Fruit fly (Drosophila melanogaster) whole organism, embryonic: ENCODE data around the gene Cpr73D.

Source experiments
- CG10267 ChIP-seq: fragments of 200-800 bp; sonication (Bioruptor generic); optimal IDR thresholded peaks from 2 replicates; lab custom pipeline; 2018; ENCODE audit warnings: missing biosample characterization, mild to moderate bottlenecking, missing genetic modification characterization, moderate library complexity
- CG12155 ChIP-seq: fragments of 200-800 bp; sonication (Bioruptor generic); optimal IDR thresholded peaks from 3 replicates; lab custom pipeline; 2016; ENCODE audit warnings: missing biosample characterization, missing genetic modification characterization
- CG1233 ChIP-seq: fragments of 200-800 bp; sonication (Bioruptor generic); optimal IDR thresholded peaks from 4 replicates; lab custom pipeline; 2018; ENCODE audit warnings: missing biosample characterization, mild to moderate bottlenecking, missing genetic modification characterization
- CG14050 ChIP-seq: fragments of 200-800 bp; sonication (Bioruptor generic); IDR thresholded peaks from 3 replicates; pipeline ENCODE4 v1.3.6; 2022; ENCODE audit warnings: missing biosample characterization, missing genetic modification characterization
- CG15601 ChIP-seq: fragments of 200-800 bp; sonication (Bioruptor generic); optimal IDR thresholded peaks from 3 replicates; lab custom pipeline; 2019; ENCODE audit warnings: missing biosample characterization, mild to moderate bottlenecking, missing genetic modification characterization, moderate library complexity
- CG15696 ChIP-seq: fragments of 200-800 bp; sonication (Bioruptor generic); optimal IDR thresholded peaks from 2 replicates; lab custom pipeline; 2019; ENCODE audit warnings: missing biosample characterization, mild to moderate bottlenecking, missing genetic modification characterization, moderate library complexity
- CG16813 ChIP-seq: fragments of 200-800 bp; sonication (Bioruptor generic); IDR thresholded peaks from 3 replicates; pipeline ENCODE4 v1.3.6; 2022; ENCODE audit warnings: missing biosample characterization, missing genetic modification characterization; ENCODE audit not compliant: partially characterized antibody
- CG17829 ChIP-seq: fragments of 200-800 bp; optimal IDR thresholded peaks from 2 replicates; lab custom pipeline; 2019; ENCODE audit warnings: missing biosample characterization, mild to moderate bottlenecking, missing genetic modification characterization, moderate library complexity
- CG2129 ChIP-seq: fragments of 200-800 bp; sonication (Bioruptor generic); IDR thresholded peaks from 2 replicates; pipeline ENCODE4 v1.3.6; 2022; ENCODE audit warnings: missing biosample characterization, missing genetic modification characterization; ENCODE audit not compliant: partially characterized antibody
- CG30020 ChIP-seq: fragments of 200-800 bp; optimal IDR thresholded peaks from 2 replicates; lab custom pipeline; 2019; ENCODE audit warnings: missing biosample characterization, mild to moderate bottlenecking, missing genetic modification characterization, moderate library complexity
- CG32532 ChIP-seq: fragments of 200-800 bp; sonication (Bioruptor generic); IDR thresholded peaks from 2 replicates; pipeline ENCODE4 v1.3.6; 2022; ENCODE audit warnings: missing biosample characterization, missing genetic modification characterization
- CG3995 ChIP-seq: fragments of 200-800 bp; sonication (Bioruptor generic); optimal IDR thresholded peaks from 3 replicates; lab custom pipeline; 2016; ENCODE audit warnings: missing biosample characterization, missing genetic modification characterization
- CG4424 ChIP-seq: fragments of 200-800 bp; sonication (Bioruptor generic); optimal IDR thresholded peaks from 3 replicates; lab custom pipeline; 2016; ENCODE audit warnings: missing biosample characterization, missing genetic modification characterization
- CG4730 ChIP-seq: fragments of 200-800 bp; sonication (Bioruptor generic); IDR thresholded peaks from 2 replicates; pipeline ENCODE4 v1.3.6; 2022; ENCODE audit warnings: missing biosample characterization, missing genetic modification characterization
- CG6175 ChIP-seq: fragments of 200-800 bp; sonication (Bioruptor generic); IDR thresholded peaks from 3 replicates; pipeline ENCODE4 v1.3.6; 2022; ENCODE audit warnings: missing biosample characterization, missing genetic modification characterization
- CG7357 ChIP-seq: fragments of 200-800 bp; sonication (Bioruptor generic); IDR thresholded peaks from 3 replicates; pipeline ENCODE4 v1.3.6; 2022; ENCODE audit warnings: missing biosample characterization, missing genetic modification characterization
- CG7556 ChIP-seq: fragments of 200-800 bp; sonication (Bioruptor generic); optimal IDR thresholded peaks from 2 replicates; lab custom pipeline; 2017; ENCODE audit warnings: missing biosample characterization, mild to moderate bottlenecking, missing genetic modification characterization
- CG7963 ChIP-seq: fragments of 200-800 bp; sonication (Bioruptor generic); IDR thresholded peaks from 3 replicates; pipeline ENCODE4 v1.3.6; 2022; ENCODE audit warnings: missing biosample characterization, missing genetic modification characterization; ENCODE audit not compliant: partially characterized antibody
- CG8944 ChIP-seq: fragments of 200-800 bp; sonication (Bioruptor generic); optimal IDR thresholded peaks from 3 replicates; lab custom pipeline; 2016; ENCODE audit warnings: missing biosample characterization, missing genetic modification characterization
- Camta ChIP-seq: fragments of 200-800 bp; sonication (Bioruptor generic); optimal IDR thresholded peaks from 2 replicates; lab custom pipeline; 2016; ENCODE audit warnings: missing biosample characterization, missing genetic modification characterization
- Dad ChIP-seq: fragments of 200-800 bp; sonication (Bioruptor generic); optimal IDR thresholded peaks from 3 replicates; lab custom pipeline; 2016; ENCODE audit warnings: missing biosample characterization, missing genetic modification characterization
- Doc2 ChIP-seq: fragments of 200-800 bp; sonication (Bioruptor generic); IDR thresholded peaks from 2 replicates; pipeline ENCODE4 v1.3.6; 2022; ENCODE audit warnings: missing biosample characterization, missing genetic modification characterization
- Dref ChIP-seq: fragments of 200-800 bp; sonication (Bioruptor generic); IDR thresholded peaks from 2 replicates; pipeline ENCODE4 v1.3.6; 2022; ENCODE audit warnings: missing biosample characterization, missing genetic modification characterization
- Ets65A ChIP-seq: fragments of 200-800 bp; sonication (Bioruptor generic); peaks from one replicate; lab custom pipeline; 2016; ENCODE audit warnings: missing biosample characterization, missing genetic modification characterization
- Hmx ChIP-seq: fragments of 200-800 bp; sonication (Bioruptor generic); optimal IDR thresholded peaks from 2 replicates; lab custom pipeline; 2016; ENCODE audit warnings: missing biosample characterization, missing genetic modification characterization
- Hsf ChIP-seq: fragments of 200-800 bp; sonication (Bioruptor generic); optimal IDR thresholded peaks from 3 replicates; lab custom pipeline; 2016; ENCODE audit warnings: missing biosample characterization, missing genetic modification characterization
- Jarid2 ChIP-seq: fragments of 200-800 bp; sonication (Bioruptor generic); optimal IDR thresholded peaks from 3 replicates; lab custom pipeline; 2017; ENCODE audit warnings: mild to moderate bottlenecking, missing biosample characterization, missing genetic modification reagents, missing genetic modification characterization
- Max ChIP-seq: fragments of 200-800 bp; sonication (Bioruptor generic); optimal IDR thresholded peaks from 2 replicates; lab custom pipeline; 2016; ENCODE audit warnings: missing biosample characterization, mild to moderate bottlenecking, missing genetic modification characterization
- Mrtf ChIP-seq: fragments of 200-800 bp; sonication (Bioruptor generic); IDR thresholded peaks from 3 replicates; pipeline ENCODE4 v1.3.6; 2022; ENCODE audit warnings: missing biosample characterization, missing genetic modification characterization
- NFAT ChIP-seq: fragments of 200-800 bp; sonication (Bioruptor generic); IDR thresholded peaks from 2 replicates; pipeline ENCODE4 v1.3.6; 2022; ENCODE audit warnings: missing biosample characterization, missing genetic modification characterization
- Nf-YB ChIP-seq: fragments of 200-800 bp; sonication (Bioruptor generic); optimal IDR thresholded peaks from 3 replicates; lab custom pipeline; 2019; ENCODE audit warnings: missing biosample characterization, mild to moderate bottlenecking, missing genetic modification characterization, moderate library complexity
- Ptx1 ChIP-seq: fragments of 200-800 bp; sonication (Bioruptor generic); IDR thresholded peaks from 2 replicates; pipeline ENCODE4 v1.3.6; 2022; ENCODE audit warnings: missing biosample characterization, missing genetic modification characterization
- Rx ChIP-seq: fragments of 200-800 bp; sonication (Bioruptor generic); IDR thresholded peaks from 2 replicates; pipeline ENCODE4 v1.3.6; 2022; ENCODE audit warnings: missing biosample characterization, missing genetic modification characterization
- Six4 ChIP-seq: fragments of 200-800 bp; sonication (Bioruptor generic); optimal IDR thresholded peaks from 2 replicates; lab custom pipeline; 2016; ENCODE audit warnings: missing biosample characterization, missing genetic modification characterization
- Sry-β ChIP-seq: fragments of 200-800 bp; sonication (Bioruptor generic); optimal IDR thresholded peaks from 2 replicates; lab custom pipeline; 2018; ENCODE audit warnings: missing biosample characterization, mild to moderate bottlenecking, missing genetic modification characterization, moderate library complexity
- gfzf ChIP-seq: fragments of 200-800 bp; sonication (Bioruptor generic); optimal IDR thresholded peaks from 2 replicates; lab custom pipeline; 2016; ENCODE audit warnings: missing biosample characterization, mild to moderate bottlenecking, missing genetic modification characterization, moderate library complexity
- gsb ChIP-seq: fragments of 200-800 bp; sonication (Bioruptor generic); IDR thresholded peaks from 2 replicates; pipeline ENCODE4 v1.3.6; 2022; ENCODE audit warnings: missing biosample characterization, missing genetic modification characterization
- hth ChIP-seq: fragments of >200 bp; optimal IDR thresholded peaks from 2 replicates; lab custom pipeline; 2017; ENCODE audit warnings: inconsistent platforms
- kah ChIP-seq: fragments of 200-800 bp; sonication (Bioruptor generic); optimal IDR thresholded peaks from 2 replicates; lab custom pipeline; 2018; ENCODE audit warnings: missing biosample characterization, mild to moderate bottlenecking, missing genetic modification characterization
- lola ChIP-seq, 3 experiments: fragments of >200 bp in 2 of 3; fragments of 200-800 bp in 1 of 3; sonication (Bioruptor generic) in 1 of 3; optimal IDR thresholded peaks; 2 replicates each; lab custom pipeline; 2017 to 2019; ENCODE audit warnings: missing biosample characterization in 3 of 3, missing genetic modification characterization in 3 of 3, mild to moderate bottlenecking in 1 of 3, moderate library complexity in 1 of 3
- luna ChIP-seq: fragments of 200-800 bp; sonication (Bioruptor generic); optimal IDR thresholded peaks from 2 replicates; lab custom pipeline; 2016; ENCODE audit warnings: missing biosample characterization, missing genetic modification characterization
- onecut ChIP-seq: fragments of 200-800 bp; sonication (Bioruptor generic); IDR thresholded peaks from 2 replicates; pipeline ENCODE4 v1.3.6; 2022; ENCODE audit warnings: missing biosample characterization, missing genetic modification characterization
- pan ChIP-seq, 4 experiments: fragments of >200 bp in 3 of 4; fragments of 200-800 bp in 1 of 4; sonication (Bioruptor generic) in 1 of 4; optimal IDR thresholded peaks in 3 of 4; IDR thresholded peaks in 1 of 4; 2 replicates each; pipeline versions ENCODE4 v1.3.6 to Lab custom; 2017 to 2022; ENCODE audit warnings: missing biosample characterization in 2 of 4, missing genetic modification characterization in 2 of 4, mixed read lengths in 1 of 4
- pum ChIP-seq: fragments of 200-800 bp; sonication (Bioruptor generic); optimal IDR thresholded peaks from 2 replicates; lab custom pipeline; 2016; ENCODE audit warnings: missing biosample characterization, missing genetic modification characterization
- repo ChIP-seq: fragments of 200-800 bp; sonication (Bioruptor generic); optimal IDR thresholded peaks from 2 replicates; lab custom pipeline; 2016; ENCODE audit warnings: missing biosample characterization, missing genetic modification characterization
- stc ChIP-seq: fragments of 200-800 bp; sonication (Bioruptor generic); IDR thresholded peaks from 2 replicates; pipeline ENCODE4 v1.3.6; 2022; ENCODE audit warnings: missing biosample characterization, missing genetic modification characterization

Gene Cpr73D

DNA sequence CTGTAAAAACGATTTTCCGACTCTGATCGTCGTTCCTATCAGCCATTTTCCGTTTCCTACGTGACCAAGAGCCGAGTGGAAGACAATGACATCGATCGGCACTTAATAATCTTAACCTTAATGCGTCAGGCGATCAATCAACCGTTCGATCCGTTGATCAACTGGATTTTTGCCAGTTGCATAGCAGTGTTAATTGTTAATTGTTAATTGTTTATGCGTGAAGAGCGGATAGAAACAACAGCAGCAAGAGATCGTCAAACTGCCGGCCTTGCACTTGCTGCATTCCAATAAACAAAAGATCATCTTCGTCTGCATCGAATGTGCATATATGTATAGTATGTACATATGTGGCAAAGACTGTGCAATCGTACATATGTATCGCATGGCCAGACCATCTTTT, 31.0 kb upstream of the Cpr73D start (continued):
- TF ChIP-seq CG7357 (GFP tag; lab: Robert Waterston, UW) = no peak
- no peak for TF ChIP-seq lola (GFP tag; optimal IDR thresholded peaks at IDR 0.05; lab: Kevin White, UChicago)
- TF ChIP-seq, all 482 proteins: peak for 0

DNA sequence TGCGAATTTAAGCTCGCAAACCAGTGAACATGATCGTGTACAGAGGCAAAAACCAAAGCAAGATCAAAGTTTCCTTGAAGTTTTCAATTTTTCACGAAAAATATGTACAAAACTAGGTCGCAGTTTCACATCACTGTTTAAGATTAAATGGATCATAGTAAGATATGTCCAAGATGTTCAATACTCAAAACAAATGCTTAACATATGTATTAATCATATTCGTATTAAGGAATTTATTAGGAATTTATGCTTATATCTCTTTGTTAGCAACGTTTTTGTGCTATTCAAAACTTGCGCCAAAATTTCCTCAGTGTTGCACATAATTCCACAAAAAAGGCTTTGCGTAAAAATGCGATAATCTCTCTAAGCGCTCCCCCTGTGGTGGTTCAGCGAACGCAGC, 29.9 kb upstream of the Cpr73D start:
- TF ChIP-seq repo (no peak), CG15696 (no peak), NFAT (GFP tag; lab: Robert Waterston, UW) (no peak), CG14050 (GFP tag; lab: Robert Waterston, UW) (no peak), gfzf (no peak), CG10267 (tag; lab: Kevin White, UChicago) (no peak), pan (optimal IDR thresholded peaks at IDR 0.05; lab: Kevin White, UChicago) (no peak), pan (GFP tag; optimal IDR thresholded peaks at IDR 0.05 in 1 of 2, IDR thresholded peaks at IDR 0.05 in 1 of 2) (peak in 1 of 2 experiments; percentile 10), Jarid2 (GFP tag; lab: Kevin White, UChicago) (no peak)

DNA sequence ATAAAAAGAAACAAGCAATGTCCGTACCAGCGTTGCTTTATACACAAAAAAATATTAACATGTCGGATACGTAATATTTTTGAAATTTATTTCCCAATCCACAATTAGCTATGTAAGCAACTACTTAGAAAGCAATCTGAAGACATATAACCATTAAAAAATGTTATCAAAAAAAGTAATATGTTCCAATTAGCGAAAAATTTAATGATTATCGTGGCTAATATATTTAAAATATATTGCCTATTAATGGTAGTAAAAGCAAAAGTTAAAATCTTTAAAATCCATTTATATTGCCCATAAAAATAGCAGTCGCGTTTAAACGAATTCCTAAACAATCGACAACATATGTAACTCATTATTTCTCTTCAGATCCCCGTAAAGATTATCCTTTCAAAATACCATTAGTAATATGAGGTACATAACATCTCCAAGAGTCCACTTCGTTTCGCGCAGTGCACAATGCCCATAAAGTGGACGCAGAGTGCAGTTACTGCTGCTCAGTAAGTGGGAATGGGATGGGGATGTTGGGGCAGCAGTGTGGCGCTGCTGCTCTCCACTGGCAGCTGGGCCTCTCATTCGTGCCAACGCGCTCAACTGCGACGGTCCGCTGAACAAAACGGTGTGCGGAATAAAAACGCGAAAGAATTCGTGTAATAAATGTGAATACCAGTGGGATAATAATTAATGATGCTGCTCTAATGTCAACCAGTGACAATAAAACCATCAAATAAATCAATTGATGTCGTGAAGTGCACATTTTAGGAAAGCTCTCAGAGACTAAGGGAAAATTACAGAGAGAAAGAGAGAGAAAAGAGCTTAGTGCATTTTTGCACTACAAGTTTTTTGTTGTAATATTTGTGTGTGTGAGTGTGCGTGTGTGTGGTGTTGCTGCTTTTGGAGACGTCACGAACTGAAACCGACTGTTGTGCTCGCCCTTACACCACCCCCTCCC, 28.8 kb upstream of the Cpr73D start:
- TF ChIP-seq Hsf (GFP tag; lab: Kevin White, UChicago) (peak; percentile 37), Dref (no peak), CG16813 (GFP tag; lab: Robert Waterston, UW) (no peak), CG4730 (no peak), Sry-β (GFP tag; lab: Kevin White, UChicago) (no peak), CG12155 (peak; percentile 11), luna (GFP tag; lab: Kevin White, UChicago) (no peak), pum (GFP tag; lab: Kevin White, UChicago) (no peak), Doc2 (GFP tag; lab: Robert Waterston, UW) (no peak), CG3995 (GFP tag; lab: Kevin White, UChicago) (no peak), CG30020 (no peak), CG8944 (GFP tag; lab: Kevin White, UChicago) (peak; percentile 1), Ets65A (peak; percentile 86), Hmx (GFP tag; lab: Kevin White, UChicago) (no peak), Dad (GFP tag; lab: Kevin White, UChicago) (no peak), kah (GFP tag; lab: Kevin White, UChicago) (peak; percentile 44), CG7963 (GFP tag; lab: Robert Waterston, UW) (no peak), hth (lab: Kevin White, UChicago) (no peak), Max (GFP tag; lab: Kevin White, UChicago) (peak; percentile 53), Ptx1 (GFP tag; lab: Robert Waterston, UW) (peak; percentile 69), CG1233 (GFP tag; lab: Kevin White, UChicago) (no peak), Six4 (peak; percentile 5), stc (no peak), gsb (GFP tag; lab: Robert Waterston, UW) (no peak), CG2129 (GFP tag; lab: Robert Waterston, UW) (no peak), onecut (GFP tag; lab: Robert Waterston, UW) (no peak), CG15601 (tag; lab: Kevin White, UChicago) (no peak), gfzf (no peak), Mrtf (peak; percentile 65; the same call in 2 of the 3 replicates), CG6175 (GFP tag; lab: Robert Waterston, UW) (0 out of 3 replicates have a peak, but pooled peaks have one; percentile 30), CG7556 (GFP tag; lab: Kevin White, UChicago) (peak; percentile 85), Camta (GFP tag; lab: Kevin White, UChicago) (peak; percentile 31), CG4424 (GFP tag; lab: Kevin White, UChicago) (peak; percentile 67), CG17829 (tag; lab: Kevin White, UChicago) (peak; percentile 58), Nf-YB (peak; percentile 35), Rx (GFP tag; lab: Robert Waterston, UW) (no peak), CG32532 (GFP tag; lab: Robert Waterston, UW) (peak; percentile 43)
